Fruit fly (Drosophila melanogaster) ovary, adult (tissue): ENCODE results near the gene Dab.
A peak's percentile ranks its signal among the peaks of the same experiment; 100 is the strongest.

ENCODE experiments used
- CG17801 ChIP-seq: fragments of 200-800 bp; optimal IDR thresholded peaks from 2 replicates; lab custom pipeline; 2019; ENCODE audit warnings: missing biosample characterization, mild to moderate bottlenecking, missing genetic modification characterization, moderate library complexity; ENCODE audit not compliant: partially characterized antibody

The Dab gene

DNA sequence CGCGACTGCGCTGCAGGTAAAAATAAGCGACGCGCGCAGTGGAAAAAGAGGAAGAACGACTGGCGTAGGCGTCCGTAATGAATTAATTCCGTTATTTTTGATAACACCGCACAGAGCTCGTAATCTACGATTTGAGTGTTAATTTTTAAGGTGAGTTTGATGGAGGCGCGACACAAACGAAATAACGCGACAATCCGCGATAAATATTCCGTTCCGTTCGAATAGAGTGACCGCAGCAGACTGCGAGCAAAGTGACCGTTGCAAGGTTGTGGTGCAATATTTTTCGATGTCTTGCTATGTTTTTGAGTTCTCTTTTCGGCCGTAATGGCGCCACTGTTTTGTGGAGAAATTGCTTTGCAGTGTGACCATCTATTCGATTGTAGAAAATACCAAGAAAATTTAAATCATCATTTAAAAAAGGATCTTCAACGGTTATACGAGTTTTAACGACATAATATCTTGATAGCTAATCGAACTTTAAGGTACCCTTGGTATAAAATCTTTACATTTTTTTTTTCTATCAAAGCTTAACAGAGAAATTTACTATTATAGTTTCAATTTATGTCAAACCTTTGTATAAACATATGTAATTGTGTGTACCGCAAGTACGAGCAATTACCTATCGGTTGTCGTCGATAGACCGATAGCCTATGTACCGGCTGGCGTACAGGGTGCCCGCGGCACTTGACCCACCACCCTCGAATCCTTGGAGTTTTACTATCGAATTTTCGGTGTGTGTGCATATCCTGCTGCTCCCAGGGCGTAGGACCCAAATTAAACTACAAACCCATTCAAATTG lies at the start of gene Dab, which contains the start of the genes CG43954 and Lasp:
Gene Dab (plus strand): TSS at position 697 of the 799 bp plus-strand sequence.
Gene CG43954 (minus strand): TSS at position 248 of the 799 bp plus-strand sequence.
Gene Lasp (minus strand): TSS at position 248 of the 799 bp plus-strand sequence.
- peak; percentile 63 for TF ChIP-seq CG17801 (GFP tag; lab: Kevin White, UChicago)

DNA sequence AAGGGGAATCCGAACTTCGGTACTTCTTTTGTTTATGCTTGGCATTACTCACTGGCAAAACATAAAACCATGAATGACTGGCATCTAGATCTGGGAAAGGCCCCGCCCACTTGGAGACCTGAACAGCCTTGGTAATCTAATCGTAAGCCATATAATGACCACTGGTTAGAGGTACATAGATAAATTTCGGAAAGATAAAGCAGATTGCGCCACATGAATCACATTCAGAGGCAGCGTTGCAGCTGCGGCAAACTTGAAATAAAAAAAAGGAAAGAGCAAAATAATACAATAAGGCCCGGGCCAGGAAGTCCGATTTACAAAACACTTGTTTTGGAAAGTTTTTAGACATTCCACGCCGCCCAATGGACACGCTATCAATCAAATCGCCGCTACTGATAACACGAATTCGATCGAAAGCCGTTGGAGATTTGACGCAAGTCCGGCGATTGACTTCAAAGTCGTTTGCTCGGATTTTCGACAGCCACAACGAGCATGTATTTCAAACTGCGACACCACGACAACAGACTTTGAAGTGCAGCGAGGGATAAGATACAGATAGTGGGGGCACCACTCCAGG lies 47.7 kb upstream of the Dab start:
- no peak for TF ChIP-seq CG17801 (GFP tag; lab: Kevin White, UChicago)

DNA sequence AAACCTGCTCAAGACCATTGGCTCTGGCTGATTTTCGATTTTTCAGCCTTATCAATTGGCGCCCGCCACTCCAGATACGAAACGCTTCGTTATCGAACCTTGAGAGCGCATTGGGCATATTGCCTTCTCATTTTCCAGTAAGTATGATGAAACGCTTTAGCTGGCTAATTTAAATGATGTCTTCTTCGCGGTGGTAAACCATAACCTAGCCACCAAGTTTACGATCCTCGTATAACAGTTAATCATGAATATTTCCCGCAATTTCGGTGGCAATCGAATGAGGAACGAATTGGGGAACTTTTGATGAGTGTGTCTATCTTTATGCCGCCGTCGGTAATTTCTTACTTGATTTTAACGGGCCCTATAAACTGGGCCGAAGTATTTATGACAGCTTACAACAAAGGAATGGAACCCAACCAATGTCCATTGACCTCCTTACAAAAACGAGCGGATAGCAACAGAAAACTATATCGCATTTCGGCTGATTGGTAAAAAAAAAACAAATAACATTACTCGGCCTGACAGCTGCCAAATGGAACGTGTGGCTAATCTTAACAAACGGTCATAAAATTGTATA lies 45.4 kb upstream of the Dab start:
- no peak for TF ChIP-seq CG17801 (GFP tag; lab: Kevin White, UChicago)

DNA sequence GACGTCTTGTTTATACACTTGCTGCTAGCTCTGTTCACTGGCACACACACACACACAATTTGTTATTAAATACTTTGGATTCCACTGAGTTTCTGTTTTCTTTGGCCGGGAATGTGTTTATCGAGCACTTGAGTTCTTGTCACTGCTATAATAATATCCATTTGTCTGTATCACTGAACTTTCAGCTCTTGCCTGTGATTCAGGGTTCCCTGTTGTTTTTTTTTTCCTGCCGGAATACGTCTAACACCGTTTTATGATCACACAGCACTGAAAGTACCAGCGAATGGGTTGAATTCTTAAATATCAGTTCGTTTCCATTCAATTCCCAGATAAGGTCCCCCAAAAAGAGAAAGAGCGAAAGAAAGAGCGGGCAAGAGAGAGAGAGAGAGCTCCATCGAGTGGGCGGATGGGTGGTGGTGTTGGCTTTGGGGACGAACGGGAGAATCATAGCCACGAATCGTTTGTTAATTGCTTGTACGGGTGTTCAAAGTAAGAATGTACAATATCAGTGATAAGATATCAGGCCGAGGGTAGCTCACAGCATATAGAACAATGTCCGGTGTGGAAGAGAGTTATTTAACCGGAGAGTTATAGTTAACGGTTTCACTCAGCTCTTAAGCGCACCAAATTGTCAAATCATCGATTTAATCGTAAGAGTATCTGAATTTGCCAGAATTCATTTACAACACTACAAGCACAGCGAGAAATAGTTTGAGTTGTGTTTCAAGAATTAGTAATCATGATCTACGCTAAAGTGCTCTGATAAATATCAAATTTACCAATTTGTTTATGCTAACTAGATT lies 44.1 kb upstream of the Dab start, which contains the start of gene Galphaf:
Gene Galphaf (minus strand): TSS at position 272 of the 803 bp plus-strand sequence.
- no peak for TF ChIP-seq CG17801 (GFP tag; lab: Kevin White, UChicago)

DNA sequence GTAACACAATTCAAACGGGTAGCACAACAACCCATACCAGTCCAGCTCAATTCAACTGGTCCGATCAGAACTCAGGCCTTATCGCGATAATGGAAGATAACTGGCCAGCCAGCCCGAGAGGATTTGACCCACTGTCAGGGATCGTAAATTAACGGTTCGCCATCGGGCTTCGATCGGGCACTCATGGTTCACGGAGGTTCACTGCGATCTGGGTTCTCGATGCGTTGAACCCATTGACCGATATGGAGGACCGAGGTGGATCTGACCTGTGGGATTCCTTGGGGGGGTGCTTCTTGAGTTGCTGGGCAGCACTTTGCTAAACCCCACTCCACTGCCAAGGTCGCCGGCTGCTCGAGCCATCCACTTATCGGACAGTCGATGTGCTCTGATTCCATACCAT lies 43.1 kb upstream of the Dab start:
- TF ChIP-seq CG17801 (GFP tag; lab: Kevin White, UChicago): no peak

DNA sequence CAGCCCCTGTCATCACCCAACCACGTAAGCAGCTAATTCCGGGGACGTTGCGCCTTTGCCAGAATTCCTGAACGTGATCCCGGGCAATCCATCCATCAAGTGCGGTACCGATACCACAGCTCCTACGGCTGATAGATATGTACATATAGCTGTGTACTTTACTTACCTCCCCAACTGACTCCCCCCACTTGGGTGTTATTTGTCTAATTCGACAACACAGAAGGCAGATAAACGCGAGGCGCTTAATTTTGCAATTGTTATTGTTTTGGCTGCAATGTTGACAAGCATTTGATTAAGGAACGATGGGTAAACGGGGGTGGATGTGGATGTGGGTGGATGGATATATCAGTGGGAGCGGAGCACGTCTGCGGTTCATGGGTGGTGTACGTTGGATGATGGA lies 41.7 kb upstream of the Dab start:
- no peak for TF ChIP-seq CG17801 (GFP tag; lab: Kevin White, UChicago)

DNA sequence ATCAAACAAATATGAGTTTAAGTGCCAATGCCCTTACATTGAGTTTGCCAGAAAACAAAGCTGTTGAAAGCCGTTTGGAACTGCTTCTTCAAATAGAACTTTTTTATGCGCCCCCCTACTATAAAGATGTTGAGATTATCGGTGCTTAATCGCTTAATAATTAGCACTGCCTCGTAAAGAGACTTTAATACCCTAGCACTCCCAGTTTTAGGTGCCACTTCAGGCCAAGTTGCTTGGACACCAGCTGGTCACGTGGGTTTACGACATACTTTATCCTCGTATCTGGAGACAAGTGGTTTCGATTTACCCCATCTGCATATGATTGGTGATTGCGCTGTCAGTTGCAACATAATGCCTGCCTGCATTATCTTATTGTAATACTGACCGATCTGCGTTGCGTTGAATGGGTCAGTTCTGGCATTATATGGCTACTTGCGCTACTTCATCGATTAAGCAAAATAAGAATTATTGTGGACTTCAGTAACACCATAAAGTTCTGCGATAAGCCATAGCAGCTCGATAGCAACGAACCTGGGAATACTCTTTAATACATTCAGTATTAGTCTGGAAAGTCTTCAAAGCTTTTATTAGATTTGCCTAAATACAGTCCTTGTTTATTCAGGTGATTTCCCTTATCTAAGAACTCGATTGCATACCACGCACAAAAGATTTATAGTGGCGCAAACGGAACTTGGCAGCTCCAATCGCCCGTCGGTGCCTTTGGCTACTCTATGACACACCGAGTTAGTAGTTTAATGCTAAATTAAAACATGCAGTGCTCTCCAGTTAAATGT lies 40.8 kb upstream of the Dab start:
- no peak for TF ChIP-seq CG17801 (GFP tag; lab: Kevin White, UChicago)

DNA sequence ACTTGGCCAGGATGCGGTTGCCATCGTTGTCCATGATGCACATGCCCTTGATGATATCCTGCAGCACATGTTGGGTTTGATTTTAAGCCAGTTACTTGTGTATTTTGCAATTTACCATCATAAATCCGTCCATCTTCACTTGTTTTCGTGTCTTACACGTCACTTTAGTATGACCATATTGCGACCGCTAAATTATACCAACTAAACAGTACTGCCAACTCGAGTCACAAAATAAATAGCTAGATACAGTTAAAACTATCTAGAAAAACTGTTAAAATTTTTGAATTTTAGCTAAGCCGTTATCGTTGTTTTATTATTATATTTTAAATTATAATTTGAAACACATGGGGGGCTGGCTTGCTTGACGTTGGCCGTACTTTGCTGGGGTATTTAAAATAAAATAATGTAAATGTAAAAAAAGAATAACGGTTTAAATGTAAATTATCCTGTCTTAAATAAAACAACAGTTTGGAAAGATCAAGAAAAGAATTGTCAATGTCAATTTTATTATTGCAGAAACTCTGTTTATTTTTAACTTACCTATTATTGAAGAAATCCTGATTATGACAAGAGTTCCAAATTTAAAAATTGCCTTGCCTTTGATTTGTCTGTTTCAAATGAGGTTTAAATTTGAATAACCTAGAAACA lies 38.4 kb upstream of the Dab start, which contains the start of the genes zetaCOP and CG13032:
Gene zetaCOP (minus strand): TSS at position 189 of the 648 bp plus-strand sequence.
Gene CG13032 (plus strand): TSS at position 598 of the 648 bp plus-strand sequence.
- peak; percentile 19 for TF ChIP-seq CG17801 (GFP tag; lab: Kevin White, UChicago)

DNA sequence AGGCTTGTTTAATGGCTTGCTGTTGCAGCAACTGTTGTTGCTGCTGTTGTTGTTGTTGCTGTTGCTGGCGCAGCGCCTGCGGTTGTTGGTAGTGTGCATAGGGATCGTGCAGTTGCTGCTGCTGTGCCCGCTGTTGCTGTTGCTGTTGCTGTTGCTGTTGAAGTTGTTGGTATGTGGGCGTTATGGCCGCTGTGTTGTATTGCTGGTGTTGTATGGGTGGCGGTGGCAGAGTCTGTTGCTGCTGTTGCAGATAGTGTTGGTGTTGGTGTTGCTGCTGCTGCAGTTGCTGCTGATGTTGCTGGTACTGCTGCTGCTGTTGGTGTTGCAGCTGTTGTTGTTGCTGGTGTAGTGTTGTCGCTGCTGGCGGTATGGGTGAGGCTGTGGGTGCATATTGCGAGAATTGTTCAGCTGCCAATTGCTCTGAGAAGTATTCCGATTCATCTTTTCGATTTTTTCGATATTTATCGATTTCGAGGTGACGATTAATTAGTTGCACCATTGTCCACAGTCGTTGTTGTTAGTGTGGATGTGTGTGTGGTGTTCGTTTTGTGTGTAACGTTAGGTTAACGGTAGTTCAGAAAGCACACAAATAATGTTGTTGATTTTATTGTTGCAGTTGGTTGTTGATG lies 32.3 kb upstream of the Dab start:
- TF ChIP-seq CG17801 (GFP tag; lab: Kevin White, UChicago): no peak

DNA sequence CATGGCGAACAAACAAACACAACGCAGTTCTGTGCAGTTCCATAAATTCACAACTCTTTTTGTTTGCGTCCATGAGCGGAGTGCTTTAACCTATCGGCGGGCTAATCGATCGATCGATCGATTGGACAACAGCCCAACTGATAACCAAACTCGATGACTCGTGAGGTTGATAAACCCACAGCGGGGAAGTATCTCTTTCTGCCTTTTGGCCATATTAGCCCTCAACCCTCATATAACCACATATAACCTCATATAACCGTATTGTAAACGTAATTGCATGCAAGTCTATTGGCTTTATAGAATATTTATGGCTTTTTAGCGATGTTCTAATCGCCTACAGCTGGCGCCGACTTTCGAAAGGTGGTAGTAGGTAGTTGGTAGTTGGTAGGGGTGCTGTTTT lies 29.6 kb upstream of the Dab start:
- peak; percentile 39 for TF ChIP-seq CG17801 (GFP tag; lab: Kevin White, UChicago)

DNA sequence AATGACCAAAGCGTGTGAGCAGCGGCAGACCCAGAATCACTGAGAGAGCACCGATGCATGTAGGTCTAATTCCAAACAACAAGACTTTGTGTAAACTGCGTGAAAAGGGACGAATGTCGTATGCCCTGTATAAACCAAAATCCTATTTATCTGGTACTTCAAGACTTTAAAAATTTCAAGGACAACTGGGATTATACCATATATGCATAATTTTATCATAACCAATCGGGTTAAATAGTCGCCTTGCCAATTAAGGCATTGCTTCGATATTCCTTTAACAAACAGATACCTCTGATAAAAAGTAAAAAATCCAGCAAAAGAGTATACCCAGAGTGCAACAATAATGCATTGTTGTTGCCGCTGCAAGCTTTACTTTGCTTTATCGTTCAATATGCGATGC lies 28.9 kb upstream of the Dab start:
- no peak for TF ChIP-seq CG17801 (GFP tag; lab: Kevin White, UChicago)

DNA sequence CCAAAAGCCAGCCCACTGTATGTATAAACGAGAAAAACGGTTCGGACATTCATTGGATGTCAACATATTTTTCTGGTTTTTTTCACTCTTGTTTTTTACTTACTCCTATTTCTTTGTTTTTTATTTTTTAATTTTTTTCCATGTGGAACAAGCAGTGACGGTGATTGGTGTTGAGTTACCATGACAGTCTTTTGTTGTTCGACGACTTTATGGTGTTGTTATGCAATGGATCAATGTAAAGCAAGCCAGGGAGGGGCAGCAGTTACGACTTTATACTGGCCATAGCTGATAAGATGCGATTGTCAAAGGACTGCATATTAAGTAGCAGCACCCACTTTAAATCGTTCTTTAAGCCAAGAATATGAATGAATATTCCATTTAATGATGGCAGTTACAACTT lies 22.4 kb upstream of the Dab start:
- no peak for TF ChIP-seq CG17801 (GFP tag; lab: Kevin White, UChicago)

DNA sequence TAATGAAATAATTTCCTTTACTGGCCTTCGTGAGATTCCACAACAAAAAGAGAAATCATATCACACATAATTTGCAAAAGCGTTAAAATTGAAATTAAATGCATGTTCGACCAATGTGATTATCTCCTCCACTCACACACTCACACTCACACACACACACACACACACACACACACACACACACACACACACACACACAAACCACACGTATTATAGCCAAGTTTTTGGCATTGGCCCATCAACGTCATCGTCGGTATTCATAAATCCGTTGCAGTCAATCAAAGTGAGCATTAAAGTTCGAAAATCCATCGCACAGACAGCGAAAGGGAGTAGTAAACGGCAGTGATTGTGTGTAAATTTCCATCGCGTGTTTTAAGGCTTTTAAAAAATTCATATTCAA lies 21.9 kb upstream of the Dab start:
- TF ChIP-seq CG17801 (GFP tag; lab: Kevin White, UChicago): no peak
